Fruit fly (Drosophila melanogaster) whole organism, embryonic: Measurements from ENCODE around the gene CG6012.

Experiments
- Ada2b ChIP-seq: fragments of 200-800 bp; sonication (Bioruptor generic); IDR thresholded peaks from 2 replicates; pipeline ENCODE4 v1.3.6; 2022; ENCODE audit warnings: missing biosample characterization, missing genetic modification characterization
- BEAF-32 ChIP-seq: fragments of 200-800 bp; sonication (Bioruptor generic); optimal IDR thresholded peaks from 3 replicates; lab custom pipeline; 2017; ENCODE audit warnings: missing biosample characterization, missing genetic modification characterization, mild to moderate bottlenecking, moderate library complexity, missing genetic modification reagents
- CG10209 ChIP-seq: fragments of 200-800 bp; sonication (Bioruptor generic); optimal IDR thresholded peaks from 3 replicates; lab custom pipeline; 2017; ENCODE audit warnings: missing biosample characterization, mild to moderate bottlenecking, missing genetic modification characterization, missing genetic modification reagents
- CG10543 ChIP-seq: fragments of 200-800 bp; sonication (Bioruptor generic); optimal IDR thresholded peaks from 3 replicates; lab custom pipeline; 2017; ENCODE audit warnings: missing biosample characterization, mild to moderate bottlenecking, missing genetic modification characterization, moderate library complexity
- CG10959 ChIP-seq: fragments of 200-800 bp; sonication (Bioruptor generic); IDR thresholded peaks from 2 replicates; pipeline ENCODE4 v1.3.6; 2022; ENCODE audit warnings: missing biosample characterization, missing genetic modification characterization
- CG12769 ChIP-seq: fragments of 200-800 bp; sonication (Bioruptor generic); optimal IDR thresholded peaks from 2 replicates; lab custom pipeline; 2019; ENCODE audit warnings: missing biosample characterization, mild to moderate bottlenecking, missing genetic modification characterization, moderate library complexity
- CG13287 ChIP-seq: fragments of 200-800 bp; sonication (Bioruptor generic); IDR thresholded peaks from 2 replicates; pipeline ENCODE4 v1.3.6; 2022; ENCODE audit warnings: missing biosample characterization, missing genetic modification characterization; ENCODE audit not compliant: partially characterized antibody
- CG15601 ChIP-seq: fragments of 200-800 bp; sonication (Bioruptor generic); optimal IDR thresholded peaks from 3 replicates; lab custom pipeline; 2019; ENCODE audit warnings: missing biosample characterization, mild to moderate bottlenecking, missing genetic modification characterization, moderate library complexity
- CG2199 ChIP-seq: fragments of 200-800 bp; sonication (Bioruptor generic); IDR thresholded peaks from 3 replicates; pipeline ENCODE4 v1.3.6; 2022; ENCODE audit warnings: missing biosample characterization, missing genetic modification characterization
- CG2678 ChIP-seq: fragments of 200-800 bp; sonication (Bioruptor generic); optimal IDR thresholded peaks from 3 replicates; lab custom pipeline; 2019; ENCODE audit warnings: missing biosample characterization, mild to moderate bottlenecking, missing genetic modification characterization, moderate library complexity
- CG34376 ChIP-seq: fragments of 200-800 bp; sonication (Bioruptor generic); optimal IDR thresholded peaks from 2 replicates; lab custom pipeline; 2018; ENCODE audit warnings: missing biosample characterization, mild to moderate bottlenecking, missing genetic modification characterization
- CG3847 ChIP-seq: fragments of 200-800 bp; sonication (Bioruptor generic); IDR thresholded peaks from 2 replicates; pipeline ENCODE4 v1.3.6; 2022; ENCODE audit warnings: missing biosample characterization, missing genetic modification characterization
- CG42726 ChIP-seq: fragments of 200-800 bp; sonication (Bioruptor generic); IDR thresholded peaks from 2 replicates; pipeline ENCODE4 v1.3.6; 2022; ENCODE audit warnings: missing biosample characterization, missing genetic modification characterization; ENCODE audit not compliant: partially characterized antibody
- CG6175 ChIP-seq: fragments of 200-800 bp; sonication (Bioruptor generic); IDR thresholded peaks from 3 replicates; pipeline ENCODE4 v1.3.6; 2022; ENCODE audit warnings: missing biosample characterization, missing genetic modification characterization
- CG7372 ChIP-seq: fragments of 200-800 bp; sonication (Bioruptor generic); IDR thresholded peaks from 2 replicates; pipeline ENCODE4 v1.3.6; 2022; ENCODE audit warnings: missing biosample characterization, missing genetic modification characterization
- CG7987 ChIP-seq: fragments of 200-800 bp; sonication (Bioruptor generic); optimal IDR thresholded peaks from 2 replicates; lab custom pipeline; 2018; ENCODE audit warnings: missing biosample characterization, mild to moderate bottlenecking, missing genetic modification characterization, moderate library complexity
- CG8290 ChIP-seq, 3 experiments: fragments of 200-800 bp; sonication (Bioruptor generic); optimal IDR thresholded peaks; 2 replicates each; lab custom pipeline; 2016 to 2019; ENCODE audit warnings: missing biosample characterization in 3 of 3, missing genetic modification characterization in 3 of 3, mild to moderate bottlenecking in 2 of 3, moderate library complexity in 1 of 3
- Dek ChIP-seq: fragments of 200-800 bp; sonication (Bioruptor generic); optimal IDR thresholded peaks from 3 replicates; lab custom pipeline; 2019; ENCODE audit warnings: missing biosample characterization, mild to moderate bottlenecking, missing genetic modification characterization, moderate library complexity
- E2f2 ChIP-seq: fragments of 200-800 bp; sonication (Bioruptor generic); IDR thresholded peaks from 2 replicates; pipeline ENCODE4 v1.3.6; 2022; ENCODE audit warnings: missing biosample characterization, missing genetic modification characterization
- Elba2 ChIP-seq: fragments of 200-800 bp; sonication (Bioruptor generic); optimal IDR thresholded peaks from 3 replicates; lab custom pipeline; 2016; ENCODE audit warnings: missing biosample characterization, missing genetic modification characterization
- Ets65A ChIP-seq: fragments of 200-800 bp; sonication (Bioruptor generic); peaks from one replicate; lab custom pipeline; 2016; ENCODE audit warnings: missing biosample characterization, missing genetic modification characterization
- GATAe ChIP-seq: fragments of 200-800 bp; sonication (Bioruptor generic); conservative IDR thresholded peaks from 2 replicates; pipeline ENCODE4 v1.3.6; 2022; ENCODE audit warnings: missing biosample characterization, missing genetic modification characterization
- H15 ChIP-seq: fragments of 200-800 bp; sonication (Bioruptor generic); IDR thresholded peaks from 3 replicates; pipeline ENCODE4 v1.3.6; 2022; ENCODE audit warnings: missing biosample characterization, missing genetic modification characterization
- HmgZ ChIP-seq: fragments of 200-800 bp; sonication (Bioruptor generic); optimal IDR thresholded peaks from 2 replicates; lab custom pipeline; 2018; ENCODE audit warnings: missing biosample characterization, mild to moderate bottlenecking, missing genetic modification characterization
- Hr78 ChIP-seq, 2 experiments: fragments of 200-800 bp in 1 of 2; fragments of >200 bp in 1 of 2; sonication (Bioruptor generic) in 1 of 2; optimal IDR thresholded peaks; 2 replicates each; lab custom pipeline; 2017 to 2019; ENCODE audit warnings: missing biosample characterization in 2 of 2, missing genetic modification characterization in 2 of 2, mild to moderate bottlenecking in 1 of 2, moderate library complexity in 1 of 2
- MBD-R2 ChIP-seq: fragments of 200-800 bp; sonication (Bioruptor generic); IDR thresholded peaks from 2 replicates; pipeline ENCODE4 v1.3.6; 2022; ENCODE audit warnings: missing biosample characterization, missing genetic modification characterization
- Med ChIP-seq: fragments of 200-800 bp; sonication (Bioruptor generic); peaks from one replicate; lab custom pipeline; 2016; ENCODE audit warnings: missing biosample characterization, missing genetic modification characterization, mild to moderate bottlenecking, inconsistent platforms, moderate library complexity
- Pdp1 ChIP-seq, 2 experiments: fragments of 200-800 bp; sonication (Bioruptor generic); optimal IDR thresholded peaks; 3 replicates each; lab custom pipeline; 2016; ENCODE audit warnings: missing biosample characterization in 2 of 2, missing genetic modification characterization in 2 of 2, mild to moderate bottlenecking in 1 of 2, moderate library complexity in 1 of 2
- Scr ChIP-seq: fragments of 200-800 bp; sonication (Bioruptor generic); IDR thresholded peaks from 2 replicates; pipeline ENCODE4 v1.3.6; 2022; ENCODE audit warnings: missing biosample characterization, missing genetic modification characterization; ENCODE audit not compliant: partially characterized antibody
- Trl ChIP-seq, 3 experiments: fragments of >200 bp in 2 of 3; fragments of 200-800 bp in 1 of 3; sonication (Bioruptor generic) in 1 of 3; optimal IDR thresholded peaks; 2 replicates in 1 of 3; 3 replicates in 2 of 3; lab custom pipeline; 2016 to 2017; ENCODE audit warnings: missing biosample characterization in 1 of 3, missing genetic modification characterization in 1 of 3
- al ChIP-seq: fragments of 200-800 bp; sonication (Bioruptor generic); IDR thresholded peaks from 2 replicates; pipeline ENCODE4 v1.3.6; 2022; ENCODE audit warnings: missing biosample characterization, missing genetic modification characterization
- chinmo ChIP-seq: fragments of 200-800 bp; sonication (Bioruptor generic); IDR thresholded peaks from 4 replicates; pipeline ENCODE4 v1.3.6; 2022; ENCODE audit warnings: missing biosample characterization, missing genetic modification characterization; ENCODE audit not compliant: partially characterized antibody
- crp ChIP-seq, 2 experiments: fragments of 200-800 bp; sonication (Bioruptor generic); optimal IDR thresholded peaks; 2 replicates in 1 of 2; 3 replicates in 1 of 2; lab custom pipeline; 2017; ENCODE audit warnings: missing biosample characterization in 2 of 2, missing genetic modification characterization in 2 of 2, mild to moderate bottlenecking in 1 of 2, moderate library complexity in 1 of 2
- exex ChIP-seq: fragments of 200-800 bp; sonication (Bioruptor generic); optimal IDR thresholded peaks from 4 replicates; lab custom pipeline; 2018; ENCODE audit warnings: missing biosample characterization, mild to moderate bottlenecking, missing genetic modification characterization, moderate library complexity
- grn ChIP-seq: fragments of 200-800 bp; sonication (Bioruptor generic); optimal IDR thresholded peaks from 3 replicates; lab custom pipeline; 2017; ENCODE audit warnings: missing biosample characterization, missing genetic modification characterization
- her ChIP-seq: fragments of 200-800 bp; sonication (Bioruptor generic); optimal IDR thresholded peaks from 2 replicates; lab custom pipeline; 2016; ENCODE audit warnings: missing biosample characterization, missing genetic modification characterization
- jing ChIP-seq: fragments of 200-800 bp; sonication (Bioruptor generic); optimal IDR thresholded peaks from 2 replicates; lab custom pipeline; 2018; ENCODE audit warnings: missing biosample characterization, mild to moderate bottlenecking, missing genetic modification characterization
- odd ChIP-seq: fragments of 200-800 bp; sonication (Bioruptor generic); optimal IDR thresholded peaks from 2 replicates; lab custom pipeline; 2017; ENCODE audit warnings: missing biosample characterization, mild to moderate bottlenecking, missing genetic modification characterization
- org-1 ChIP-seq: fragments of 200-800 bp; sonication (Bioruptor generic); optimal IDR thresholded peaks from 2 replicates; lab custom pipeline; 2017; ENCODE audit warnings: missing biosample characterization, missing genetic modification characterization
- peb ChIP-seq: fragments of 200-800 bp; sonication (Bioruptor generic); IDR thresholded peaks from 2 replicates; pipeline ENCODE4 v1.3.6; 2022; ENCODE audit warnings: missing biosample characterization, missing genetic modification characterization
- pfk ChIP-seq: fragments of 200-800 bp; sonication (Bioruptor generic); optimal IDR thresholded peaks from 2 replicates; lab custom pipeline; 2018; ENCODE audit warnings: missing biosample characterization, mild to moderate bottlenecking, missing genetic modification characterization, moderate library complexity
- sens ChIP-seq: fragments of 200-800 bp; sonication (Bioruptor generic); peaks from one replicate; lab custom pipeline; 2016; ENCODE audit warnings: missing biosample characterization, missing genetic modification characterization
- shn ChIP-seq: fragments of 200-800 bp; sonication (Bioruptor generic); optimal IDR thresholded peaks from 3 replicates; lab custom pipeline; 2016; ENCODE audit warnings: missing biosample characterization, missing genetic modification characterization
- sqz ChIP-seq: fragments of 200-800 bp; sonication (Bioruptor generic); optimal IDR thresholded peaks from 3 replicates; lab custom pipeline; 2018; ENCODE audit warnings: missing biosample characterization, mild to moderate bottlenecking, missing genetic modification characterization
- sug ChIP-seq: fragments of 200-800 bp; optimal IDR thresholded peaks from 2 replicates; lab custom pipeline; 2019; ENCODE audit warnings: missing biosample characterization, mild to moderate bottlenecking, missing genetic modification characterization, moderate library complexity
- unpg ChIP-seq: fragments of 200-800 bp; sonication (Bioruptor generic); optimal IDR thresholded peaks from 3 replicates; lab custom pipeline; 2018; ENCODE audit warnings: missing biosample characterization, mild to moderate bottlenecking, missing genetic modification characterization, moderate library complexity
- wor ChIP-seq: fragments of 200-800 bp; sonication (Bioruptor generic); IDR thresholded peaks from 2 replicates; pipeline ENCODE4 v1.3.6; 2022; ENCODE audit warnings: missing biosample characterization, missing genetic modification characterization
- zf30C ChIP-seq: fragments of 200-800 bp; sonication (Bioruptor generic); optimal IDR thresholded peaks from 3 replicates; lab custom pipeline; 2018; ENCODE audit warnings: missing biosample characterization, mild to moderate bottlenecking, missing genetic modification characterization

Gene CG6012

DNA sequence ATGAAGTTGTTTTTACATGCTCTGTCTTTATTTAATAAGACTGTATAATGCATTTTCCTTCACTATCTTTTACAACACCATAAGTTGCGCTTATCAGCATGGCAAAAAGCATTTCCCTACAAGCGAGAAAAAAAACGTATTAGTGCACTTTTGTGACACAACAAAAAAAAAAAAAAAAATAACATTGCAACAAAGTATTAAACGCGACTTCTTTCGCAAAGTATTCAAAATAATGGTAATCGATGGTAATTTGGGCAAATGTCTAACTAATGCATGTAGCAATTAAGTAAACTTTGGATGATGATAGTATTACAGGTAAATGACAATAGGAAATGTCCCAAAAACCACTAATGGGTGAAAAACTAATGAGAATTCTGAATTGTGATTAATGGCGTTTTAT, 13.3 kb downstream of the CG6012 start:
- TF ChIP-seq her (GFP tag; lab: Kevin White, UChicago): no peak
- TF ChIP-seq Ada2b (GFP tag; lab: Robert Waterston, UW): no peak
- TF ChIP-seq zf30C (GFP tag; lab: Kevin White, UChicago): no peak
- TF ChIP-seq org-1: no peak
- TF ChIP-seq al: no peak
- no peak for TF ChIP-seq H15 (GFP tag; lab: Robert Waterston, UW)
- no peak for TF ChIP-seq CG3847 (GFP tag; lab: Robert Waterston, UW)
- no peak for TF ChIP-seq jing (GFP tag; lab: Kevin White, UChicago)
- no peak for TF ChIP-seq pfk (GFP tag; lab: Kevin White, UChicago)
- TF ChIP-seq unpg (GFP tag; lab: Kevin White, UChicago): no peak
- TF ChIP-seq crp (GFP tag; optimal IDR thresholded peaks at IDR 0.05; lab: Kevin White, UChicago): no peak
- no peak for TF ChIP-seq sqz (GFP tag; lab: Kevin White, UChicago)
- no peak for TF ChIP-seq BEAF-32 (GFP tag; lab: Kevin White, UChicago)
- TF ChIP-seq CG10959 (GFP tag; lab: Robert Waterston, UW): no peak
- TF ChIP-seq MBD-R2 (GFP tag; lab: Robert Waterston, UW): no peak
- TF ChIP-seq shn: no peak
- TF ChIP-seq Dek: no peak
- no peak for TF ChIP-seq CG42726
- no peak for TF ChIP-seq CG2678
- TF ChIP-seq peb (GFP tag; lab: Robert Waterston, UW): no peak

DNA sequence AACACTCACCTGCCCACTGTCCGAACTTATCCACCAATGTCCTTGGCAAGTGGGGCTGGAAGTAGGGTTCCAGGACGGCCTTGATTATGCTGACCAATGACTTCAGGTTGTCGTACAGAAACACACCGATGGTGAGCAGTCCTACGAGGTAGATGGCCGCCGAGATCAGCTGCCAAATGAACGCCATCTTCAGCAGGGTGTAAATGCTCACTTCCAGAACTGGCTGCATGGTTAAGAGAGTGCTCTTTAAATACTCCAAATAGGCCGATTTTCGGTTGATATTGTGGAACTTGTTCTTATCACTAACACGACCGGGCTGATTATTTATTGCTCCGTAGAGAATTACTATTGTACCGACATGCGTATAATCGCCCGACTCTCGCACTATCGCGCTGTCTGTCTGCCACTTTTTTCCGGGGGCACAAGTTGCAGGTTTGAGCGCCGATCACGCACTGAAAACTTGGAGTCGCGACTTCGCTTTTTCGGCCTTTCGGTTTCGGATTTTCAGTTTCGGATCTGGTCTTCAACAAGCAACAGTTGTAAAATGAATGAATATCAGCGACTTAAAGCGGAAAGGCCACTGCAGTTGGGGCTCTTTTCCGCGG, 14.4 kb downstream of the CG6012 start:
- no peak for TF ChIP-seq Elba2
- TF ChIP-seq CG10209: no peak
- peak; percentile 5 for TF ChIP-seq CG7987 (GFP tag; lab: Kevin White, UChicago)
- no peak for TF ChIP-seq Pdp1 (GFP tag; optimal IDR thresholded peaks at IDR 0.05; lab: Kevin White, UChicago)
- peak; percentile 17 for TF ChIP-seq Ets65A (GFP tag; lab: Kevin White, UChicago)
- TF ChIP-seq Scr (GFP tag; lab: Robert Waterston, UW): no peak
- TF ChIP-seq HmgZ (tag; lab: Kevin White, UChicago): peak; percentile 3
- TF ChIP-seq CG12769 (tag; lab: Kevin White, UChicago): peak; percentile 15
- TF ChIP-seq CG15601 (tag; lab: Kevin White, UChicago): peak; percentile 1
- TF ChIP-seq exex (tag; lab: Kevin White, UChicago): peak; percentile 71
- peak; percentile 9; the same call in 1 of the 2 replicates for TF ChIP-seq GATAe (GFP tag; lab: Robert Waterston, UW)
- TF ChIP-seq grn (GFP tag; lab: Kevin White, UChicago): peak; percentile 21
- TF ChIP-seq CG10543 (GFP tag; lab: Kevin White, UChicago): peak; percentile 55
- 0 out of 2 replicates have a peak, but pooled peaks have one; percentile 14 for TF ChIP-seq E2f2 (GFP tag; lab: Robert Waterston, UW)
- TF ChIP-seq Hr78 (GFP tag; optimal IDR thresholded peaks at IDR 0.05; lab: Kevin White, UChicago): peak in 1 of 2 experiments; percentile 14
- TF ChIP-seq wor (GFP tag; lab: Robert Waterston, UW): no peak
- TF ChIP-seq CG8290 (GFP tag; optimal IDR thresholded peaks at IDR 0.05; lab: Kevin White, UChicago): no peak
- TF ChIP-seq CG8290 (tag; optimal IDR thresholded peaks at IDR 0.05; lab: Kevin White, UChicago): peak in 1 of 2 experiments; percentile 18
- TF ChIP-seq CG7372: no peak
- peak; percentile 44 for TF ChIP-seq CG34376 (GFP tag; lab: Kevin White, UChicago)
- peak; percentile 93 for TF ChIP-seq CG2199 (GFP tag; lab: Robert Waterston, UW)
- TF ChIP-seq CG6175 (GFP tag; lab: Robert Waterston, UW): peak; percentile 88; the same call in 2 of the 3 replicates
- peak; percentile 76 for TF ChIP-seq sug (tag; lab: Kevin White, UChicago)
- peak; percentile 47 for TF ChIP-seq sens (GFP tag; lab: Kevin White, UChicago)
- 0 out of 4 replicates have a peak, but pooled peaks have one; percentile 40 for TF ChIP-seq chinmo (GFP tag; lab: Robert Waterston, UW)
- TF ChIP-seq Med (GFP tag; lab: Kevin White, UChicago): peak; percentile 73
- TF ChIP-seq CG13287: no peak
- peak; percentile 6 to 14 for TF ChIP-seq Trl (optimal IDR thresholded peaks at IDR 0.05; lab: Kevin White, UChicago)
- TF ChIP-seq Trl (GFP tag; optimal IDR thresholded peaks at IDR 0.05; lab: Kevin White, UChicago): no peak
- peak; percentile 51 for TF ChIP-seq odd
